Worm (Caenorhabditis elegans): ENCODE results near the gene zmp-6.

zmp-6 gene

DNA sequence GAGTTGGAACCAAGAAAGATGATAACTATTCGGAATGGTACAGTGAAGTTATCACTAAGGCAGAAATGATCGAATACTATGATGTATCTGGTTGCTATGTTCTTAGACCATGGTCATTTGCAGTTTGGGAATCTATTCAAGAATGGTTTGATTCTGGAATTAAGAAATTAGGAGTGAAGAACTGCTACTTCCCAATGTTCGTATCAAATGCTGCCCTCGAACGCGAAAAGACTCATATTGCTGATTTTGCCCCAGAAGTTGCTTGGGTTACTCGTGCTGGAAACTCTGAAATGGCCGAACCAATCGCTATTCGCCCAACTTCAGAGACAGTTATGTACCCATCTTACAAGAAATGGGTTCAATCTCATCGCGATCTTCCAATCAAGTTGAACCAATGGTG lies 8.2 kb downstream of the zmp-6 start (continued):
- TF ChIP-seq nhr-27 (tag; optimal IDR thresholded peaks at IDR 0.05) (no peak), F37B4.10 (GFP tag; IDR thresholded peaks at IDR 0.05) (no peak), rpc-1 (optimal IDR thresholded peaks at IDR 0.05) (no peak), rpc-1 (tag; optimal IDR thresholded peaks at IDR 0.05) (no peak), C17E4.6 (GFP tag; IDR thresholded peaks at IDR 0.05) (no peak), nhr-90 (tag; optimal IDR thresholded peaks at IDR 0.05) (no peak), sea-2 (GFP tag; IDR thresholded peaks at IDR 0.05) (no peak)

DNA sequence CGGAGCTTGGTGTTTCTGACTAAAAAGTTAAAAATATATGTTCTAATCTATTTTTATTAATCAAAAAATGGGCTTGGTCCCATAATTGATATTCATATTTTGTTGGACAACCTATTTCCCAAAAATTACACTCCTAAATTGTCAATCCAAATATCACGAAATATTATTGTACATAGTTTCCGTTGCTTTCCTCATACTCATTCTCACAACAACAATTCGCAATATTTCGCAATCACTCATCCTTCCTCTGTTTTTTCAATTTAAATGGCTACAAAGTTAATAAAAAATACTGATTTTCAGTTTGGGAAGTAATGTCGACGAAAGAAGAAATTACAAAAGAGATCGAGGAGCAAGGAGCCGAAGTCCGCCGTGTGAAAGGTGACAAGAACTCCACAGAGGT lies 8.9 kb downstream of the zmp-6 start, which contains the start of gene pars-1:
TSS of gene pars-1 (plus strand) at position 301 of the 400 bp plus-strand sequence.
- TF ChIP-seq mel-28 (tag; optimal IDR thresholded peaks at IDR 0.05; ENCODE audit: borderline replicate concordance) (no peak), cebp-1 (GFP tag; IDR thresholded peaks at IDR 0.05) (no peak), cebp-1 (tag; optimal IDR thresholded peaks at IDR 0.05) (peak; percentile 89)

DNA sequence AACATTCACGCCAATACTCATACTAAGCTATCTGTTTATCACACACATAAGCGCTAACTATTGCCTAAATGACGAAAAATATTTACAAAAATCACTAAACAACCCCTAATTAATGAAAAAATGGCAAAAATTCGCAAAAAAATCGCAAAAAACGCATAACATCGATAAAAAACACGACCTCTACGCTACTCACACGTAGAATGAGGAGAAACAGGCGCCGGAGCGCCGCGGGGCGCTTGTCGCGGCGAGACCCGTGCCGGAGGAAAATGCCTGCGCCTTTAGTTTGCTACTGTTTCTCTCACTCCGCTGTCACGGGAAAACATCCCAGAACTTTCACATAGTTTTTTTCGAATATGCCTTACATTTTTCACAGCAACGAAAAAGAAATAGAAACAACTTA lies 9.8 kb downstream of the zmp-6 start:
- TF ChIP-seq egrh-3 (GFP tag; IDR thresholded peaks at IDR 0.05) (0 out of 2 replicates have a peak, but pooled peaks have one; percentile 8), F33H1.4 (GFP tag; IDR thresholded peaks at IDR 0.05) (peak; percentile 82), madf-6 (GFP tag; IDR thresholded peaks at IDR 0.05) (peak; percentile 57), efl-1 (GFP tag; optimal IDR thresholded peaks at IDR 0.05) (peak; percentile 32), hmg-1.2 (GFP tag; IDR thresholded peaks at IDR 0.05) (0 out of 2 replicates have a peak, but pooled peaks have one; percentile 12), lsl-1 (GFP tag; optimal IDR thresholded peaks at IDR 0.05) (peak; percentile 56), ceh-91 (GFP tag; IDR thresholded peaks at IDR 0.05) (peak; percentile 63; the same call in 1 of the 2 replicates), dox-1 (GFP tag; IDR thresholded peaks at IDR 0.05) (peak; percentile 61; the same call in 1 of the 2 replicates), D2030.7 (GFP tag; IDR thresholded peaks at IDR 0.05) (peak; percentile 43; the same call in 1 of the 2 replicates)

DNA sequence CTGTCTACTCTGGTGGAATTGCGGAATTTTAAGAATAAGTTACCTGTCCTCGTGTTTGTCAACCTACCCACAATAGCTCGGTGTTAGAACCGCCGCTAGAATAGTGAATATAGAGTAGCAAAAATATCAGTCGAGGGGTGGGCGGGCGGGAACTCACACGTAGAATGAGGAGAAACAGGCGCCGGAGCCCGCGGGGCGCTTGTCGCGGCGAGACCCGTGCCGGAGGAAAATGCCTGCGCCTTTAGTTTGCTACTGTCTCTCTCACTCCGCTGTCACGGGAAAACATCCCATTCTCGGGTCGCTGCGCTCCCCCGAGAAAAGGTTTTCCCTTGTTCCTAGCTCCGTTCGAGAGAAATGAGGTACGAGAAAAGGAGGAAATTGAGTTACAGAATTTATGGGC lies 12.0 kb downstream of the zmp-6 start:
- peak; percentile 69; the same call in 1 of the 2 replicates for TF ChIP-seq egrh-3 (GFP tag; IDR thresholded peaks at IDR 0.05)

DNA sequence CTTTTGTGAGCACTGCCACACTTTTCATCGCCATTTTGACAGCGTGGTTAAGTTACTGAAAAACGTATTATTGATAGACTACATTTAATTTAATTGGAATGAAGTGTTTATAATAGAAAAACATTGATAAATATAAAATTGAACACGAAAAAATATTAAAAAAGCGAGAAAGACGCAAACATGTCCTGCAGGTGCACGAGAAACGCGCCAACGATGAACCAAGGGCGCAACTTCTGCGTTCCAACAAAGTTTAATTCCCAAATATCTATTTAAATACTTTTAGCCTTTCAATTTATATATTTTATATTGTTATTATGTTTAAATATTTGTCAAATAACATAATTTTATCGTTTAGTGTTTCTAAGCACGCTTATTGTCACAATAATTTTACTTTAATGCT lies 13.5 kb downstream of the zmp-6 start, which contains the start of gene ndus-8:
TSS of gene ndus-8 (minus strand) at position 55 of the 400 bp plus-strand sequence.
- TF ChIP-seq tbp1 (GFP tag; optimal IDR thresholded peaks at IDR 0.05) = peak; percentile 21
- TF ChIP-seq ztf-3 (GFP tag; optimal IDR thresholded peaks at IDR 0.05) = no peak
- TF ChIP-seq lin-54 (GFP tag; optimal IDR thresholded peaks at IDR 0.05) = peak; percentile 59
- TF ChIP-seq let-526 (GFP tag; IDR thresholded peaks at IDR 0.05) = no peak
- no peak for TF ChIP-seq cebp-1 (GFP tag; IDR thresholded peaks at IDR 0.05)
- peak; percentile 45 for TF ChIP-seq cebp-1 (tag; optimal IDR thresholded peaks at IDR 0.05)
- TF ChIP-seq lsy-27 (tag; optimal IDR thresholded peaks at IDR 0.05; ENCODE audit: borderline replicate concordance, insufficient read depth) = no peak
- no peak for TF ChIP-seq dpl-1 (GFP tag; optimal IDR thresholded peaks at IDR 0.05)
- peak; percentile 27 for TF ChIP-seq lin-40 (tag; optimal IDR thresholded peaks at IDR 0.05)
- no peak for TF ChIP-seq Y67H2A.10 (GFP tag; conservative IDR thresholded peaks at IDR 0.05)
- no peak for TF ChIP-seq mxl-1 (tag; optimal IDR thresholded peaks at IDR 0.05)
- TF ChIP-seq rcor-1 (GFP tag; IDR thresholded peaks at IDR 0.05) = 0 out of 2 replicates have a peak, but pooled peaks have one; percentile 9
- no peak for TF ChIP-seq F57C9.4 (tag; optimal IDR thresholded peaks at IDR 0.05)
- TF ChIP-seq athp-1 (tag; optimal IDR thresholded peaks at IDR 0.05) = no peak
- 0 out of 2 replicates have a peak, but pooled peaks have one; percentile 37 for TF ChIP-seq attf-3 (GFP tag; conservative IDR thresholded peaks at IDR 0.05)
- TF ChIP-seq snpc-4 (GFP tag; optimal IDR thresholded peaks at IDR 0.05) = no peak
- TF ChIP-seq snpc-4 (tag; optimal IDR thresholded peaks at IDR 0.05) = peak in 3 of 4 experiments; percentile 23 to 81 (median 42)
- TF ChIP-seq mcd-1 (GFP tag; IDR thresholded peaks at IDR 0.05) = peak; percentile 63
- peak; percentile 52 for TF ChIP-seq F33H1.4 (GFP tag; IDR thresholded peaks at IDR 0.05)
- TF ChIP-seq lin-35 (GFP tag; optimal IDR thresholded peaks at IDR 0.05) = peak in 1 of 3 experiments; percentile 66
- TF ChIP-seq rpc-1 (optimal IDR thresholded peaks at IDR 0.05) = no peak
- no peak for TF ChIP-seq rpc-1 (tag; optimal IDR thresholded peaks at IDR 0.05)
- TF ChIP-seq pha-4 (tag; optimal IDR thresholded peaks at IDR 0.05) = peak; percentile 45
- no peak for TF ChIP-seq Y79H2A.3 (GFP tag; conservative IDR thresholded peaks at IDR 0.05)
- peak; percentile 93 for TF ChIP-seq ztf-18 (tag; optimal IDR thresholded peaks at IDR 0.05)
- no peak for TF ChIP-seq ceh-40 (GFP tag; IDR thresholded peaks at IDR 0.05)
- peak; percentile 50 for TF ChIP-seq snpc-3.4 (tag; optimal IDR thresholded peaks at IDR 0.05)
- TF ChIP-seq hmg-1.2 (GFP tag; IDR thresholded peaks at IDR 0.05) = peak; percentile 37; the same call in 1 of the 2 replicates
